Worm (Caenorhabditis elegans): ENCODE data around the gene C45B11.6.

C45B11.6 gene

ce11 chrV:11083691-11084090, 39.8 kb downstream of the C45B11.6 start (continued):
- no peak for TF ChIP-seq ztf-11 (tag; optimal IDR thresholded peaks at IDR 0.05)
- peak; percentile 85 for TF ChIP-seq hlh-1 (tag; optimal IDR thresholded peaks at IDR 0.05)

ce11 chrV:11087119-11087518, 43.3 kb downstream of the C45B11.6 start:
- no peak for TF ChIP-seq M03D4.4 (tag; optimal IDR thresholded peaks at IDR 0.05)
- no peak for TF ChIP-seq ceh-43 (GFP tag; optimal IDR thresholded peaks at IDR 0.05)
- no peak for TF ChIP-seq hlh-1 (tag; optimal IDR thresholded peaks at IDR 0.05)
- no peak for TF ChIP-seq nhr-76 (tag; optimal IDR thresholded peaks at IDR 0.05)
- TF ChIP-seq nhr-12 (tag; optimal IDR thresholded peaks at IDR 0.05), result no peak
- no peak for TF ChIP-seq flh-1 (GFP tag; optimal IDR thresholded peaks at IDR 0.05)
- TF ChIP-seq unc-39 (tag; optimal IDR thresholded peaks at IDR 0.05), result no peak
- no peak for TF ChIP-seq tbx-8 (GFP tag; optimal IDR thresholded peaks at IDR 0.05)
- TF ChIP-seq bed-3 (GFP tag; optimal IDR thresholded peaks at IDR 0.05), result no peak
- no peak for TF ChIP-seq cnd-1 (tag; optimal IDR thresholded peaks at IDR 0.05)
- TF ChIP-seq lin-13 (tag; optimal IDR thresholded peaks at IDR 0.05), result no peak
- TF ChIP-seq mls-2 (tag; optimal IDR thresholded peaks at IDR 0.05), result no peak
- TF ChIP-seq mab-5 (tag; optimal IDR thresholded peaks at IDR 0.05), result no peak
- TF ChIP-seq ces-1 (GFP tag; optimal IDR thresholded peaks at IDR 0.05), result no peak
- no peak for TF ChIP-seq elt-3 (tag; optimal IDR thresholded peaks at IDR 0.05)
- TF ChIP-seq nhr-28 (tag; optimal IDR thresholded peaks at IDR 0.05), result no peak
- no peak for TF ChIP-seq ceh-39 (tag; optimal IDR thresholded peaks at IDR 0.05)

- TF ChIP-seq lin-32 (GFP tag; optimal IDR thresholded peaks at IDR 0.05) (no peak), snpc-4 (tag; optimal IDR thresholded peaks at IDR 0.05) (no peak), lsy-2 (tag; optimal IDR thresholded peaks at IDR 0.05) (no peak), ceh-39 (tag; optimal IDR thresholded peaks at IDR 0.05) (no peak), ces-1 (GFP tag; optimal IDR thresholded peaks at IDR 0.05) (no peak), nhr-2 (tag; optimal IDR thresholded peaks at IDR 0.05) (no peak), ztf-11 (tag; optimal IDR thresholded peaks at IDR 0.05) (no peak), elt-1 (tag; optimal IDR thresholded peaks at IDR 0.05; ENCODE audit: borderline replicate concordance, insufficient read depth) (no peak), blmp-1 (tag; optimal IDR thresholded peaks at IDR 0.05) (no peak)
Observed at ce11 chrV:11087519-11087998, 43.7 kb downstream of the C45B11.6 start, which contains the start of gene Y42A5A.1. Gene Y42A5A.1 (plus strand): TSS chrV:11087948.

- TF ChIP-seq ham-2 (GFP tag; optimal IDR thresholded peaks at IDR 0.05), result no peak
- TF ChIP-seq mep-1 (tag; optimal IDR thresholded peaks at IDR 0.05), result no peak
- peak; percentile 90 for TF ChIP-seq elt-1 (tag; optimal IDR thresholded peaks at IDR 0.05; ENCODE audit: borderline replicate concordance, insufficient read depth)
Observed at ce11 chrV:11093163-11094091, 49.6 kb downstream of the C45B11.6 start, which contains the start of gene lact-8. Gene lact-8 (minus strand): TSS chrV:11093607.

ce11 chrV:11094698-11095097, 50.8 kb downstream of the C45B11.6 start:
- TF ChIP-seq blmp-1 (tag; optimal IDR thresholded peaks at IDR 0.05) (no peak), pha-4 (tag; optimal IDR thresholded peaks at IDR 0.05) (no peak), mep-1 (tag; optimal IDR thresholded peaks at IDR 0.05) (no peak), unc-62 (GFP tag; optimal IDR thresholded peaks at IDR 0.05) (no peak), bed-3 (GFP tag; optimal IDR thresholded peaks at IDR 0.05) (no peak), ham-2 (GFP tag; optimal IDR thresholded peaks at IDR 0.05) (no peak), zip-8 (tag; optimal IDR thresholded peaks at IDR 0.05) (no peak), hlh-1 (tag; optimal IDR thresholded peaks at IDR 0.05) (no peak), nhr-237 (tag; optimal IDR thresholded peaks at IDR 0.05) (no peak), unc-120 (tag; optimal IDR thresholded peaks at IDR 0.05; ENCODE audit: poor library complexity, severe bottlenecking) (no peak), nhr-2 (tag; optimal IDR thresholded peaks at IDR 0.05) (no peak), ztf-11 (tag; optimal IDR thresholded peaks at IDR 0.05) (no peak), drap-1 (GFP tag; optimal IDR thresholded peaks at IDR 0.05) (no peak)

Measured in whole organism, mixed stage, embryonic.